Worm (Caenorhabditis elegans): Measurements from ENCODE around the gene gst-44.
A peak's percentile ranks its signal among the peaks of the same experiment; 100 is the strongest.

Gene gst-44

ce11 chrV:16361350-16361749 is 29.3 kb upstream of the gst-44 start:
- TF ChIP-seq nfya-1 (tag; optimal IDR thresholded peaks at IDR 0.05; ENCODE audit: insufficient read depth), result peak; percentile 100
- no peak for TF ChIP-seq mml-1 (tag; optimal IDR thresholded peaks at IDR 0.05)

ce11 chrV:16367575-16367974 is 23.1 kb upstream of the gst-44 start, which contains the start of gene W08G11.3:
Gene W08G11.3 (plus strand): TSS chrV:16367681.
- TF ChIP-seq R02D3.7 (tag; optimal IDR thresholded peaks at IDR 0.05), result peak; percentile 37
- TF ChIP-seq hmg-11 (tag; optimal IDR thresholded peaks at IDR 0.05), result peak; percentile 1
- TF ChIP-seq aly-2 (tag; optimal IDR thresholded peaks at IDR 0.05), result peak; percentile 46
- TF ChIP-seq ZK546.5 (tag; optimal IDR thresholded peaks at IDR 0.05), result no peak

ce11 chrV:16368143-16368542 is 22.5 kb upstream of the gst-44 start:
- no peak for TF ChIP-seq fos-1 (tag; optimal IDR thresholded peaks at IDR 0.05)
- no peak for TF ChIP-seq pha-4 (tag; optimal IDR thresholded peaks at IDR 0.05)
- no peak for TF ChIP-seq fkh-2 (tag; optimal IDR thresholded peaks at IDR 0.05)

ce11 chrV:16370039-16370438 is 20.7 kb upstream of the gst-44 start:
- peak; percentile 65 for TF ChIP-seq skn-1 (tag; optimal IDR thresholded peaks at IDR 0.05)
- TF ChIP-seq elt-3 (tag; optimal IDR thresholded peaks at IDR 0.05), result peak in 1 of 3 experiments; percentile 8
- peak; percentile 21 for TF ChIP-seq ztf-4 (tag; optimal IDR thresholded peaks at IDR 0.05)
- peak; percentile 71 for TF ChIP-seq elt-2 (tag; optimal IDR thresholded peaks at IDR 0.05)
- peak; percentile 83 for TF ChIP-seq hmg-11 (tag; optimal IDR thresholded peaks at IDR 0.05)
- peak; percentile 2 for TF ChIP-seq nhr-23 (tag; optimal IDR thresholded peaks at IDR 0.05)
- TF ChIP-seq aly-2 (tag; optimal IDR thresholded peaks at IDR 0.05), result no peak
- TF ChIP-seq ceh-16 (tag; optimal IDR thresholded peaks at IDR 0.05), result no peak
- TF ChIP-seq nfya-1 (tag; optimal IDR thresholded peaks at IDR 0.05; ENCODE audit: insufficient read depth), result peak; percentile 64
- no peak for TF ChIP-seq mdl-1 (tag; optimal IDR thresholded peaks at IDR 0.05)
- TF ChIP-seq pqm-1 (tag; optimal IDR thresholded peaks at IDR 0.05), result peak; percentile 25
- peak; percentile 16 for TF ChIP-seq snpc-4 (tag; optimal IDR thresholded peaks at IDR 0.05)
- TF ChIP-seq sea-2 (GFP tag; optimal IDR thresholded peaks at IDR 0.05), result no peak
- TF ChIP-seq lin-15B (tag; optimal IDR thresholded peaks at IDR 0.05), result peak; percentile 48
- TF ChIP-seq ztf-11 (tag; optimal IDR thresholded peaks at IDR 0.05), result no peak
- peak; percentile 68 for TF ChIP-seq pha-4 (tag; optimal IDR thresholded peaks at IDR 0.05)
- peak; percentile 71 for TF ChIP-seq lsy-12 (tag; optimal IDR thresholded peaks at IDR 0.05)
- TF ChIP-seq nhr-25 (tag; optimal IDR thresholded peaks at IDR 0.05), result peak; percentile 61
- TF ChIP-seq jun-1 (tag; optimal IDR thresholded peaks at IDR 0.05), result peak; percentile 66
- TF ChIP-seq lin-39 (tag; optimal IDR thresholded peaks at IDR 0.05), result peak; percentile 60
- peak; percentile 63 for TF ChIP-seq tbx-2 (tag; optimal IDR thresholded peaks at IDR 0.05)
- TF ChIP-seq nhr-43 (tag; optimal IDR thresholded peaks at IDR 0.05; ENCODE audit: poor library complexity, severe bottlenecking), result peak; percentile 73
- no peak for TF ChIP-seq nhr-11 (tag; optimal IDR thresholded peaks at IDR 0.05)
- TF ChIP-seq ceh-28 (tag; optimal IDR thresholded peaks at IDR 0.05), result no peak

ce11 chrV:16374676-16375075 is 16.0 kb upstream of the gst-44 start, which contains the start of gene srv-34:
Gene srv-34 (minus strand): TSS chrV:16374776.
- TF ChIP-seq fkh-2 (tag; optimal IDR thresholded peaks at IDR 0.05) (no peak), nhr-23 (tag; optimal IDR thresholded peaks at IDR 0.05) (no peak), daf-12 (tag; optimal IDR thresholded peaks at IDR 0.05) (no peak), nhr-28 (tag; optimal IDR thresholded peaks at IDR 0.05) (no peak)

- TF ChIP-seq jun-1 (tag; optimal IDR thresholded peaks at IDR 0.05) (no peak), hmg-11 (tag; optimal IDR thresholded peaks at IDR 0.05) (no peak), tbx-2 (tag; optimal IDR thresholded peaks at IDR 0.05) (no peak), mdl-1 (tag; optimal IDR thresholded peaks at IDR 0.05) (no peak)
These were observed 14.2 kb upstream of the gst-44 start for ce11 chrV:16376430-16376948.
